Worm (Caenorhabditis elegans) whole organism, mixed stage, embryonic: ENCODE data around the gene ZC266.1.

Source experiments
- ceh-43 ChIP-seq: fragments of 200-800 bp; sonication (Bioruptor generic); optimal IDR thresholded peaks from 2 replicates; lab custom pipeline; 2018; ENCODE audit warnings: mild to moderate bottlenecking, missing genetic modification characterization, moderate library complexity, missing compliant biosample characterization
- drap-1 ChIP-seq: fragments of 200-800 bp; sonication (Bioruptor generic); optimal IDR thresholded peaks from 3 replicates; lab custom pipeline; 2018; ENCODE audit warnings: mild to moderate bottlenecking, missing genetic modification characterization, missing compliant biosample characterization
- hlh-1 ChIP-seq: fragments of 150-350 bp; optimal IDR thresholded peaks from 2 replicates; lab custom pipeline; 2014; ENCODE audit warnings: missing biosample characterization, missing genetic modification reagents, missing genetic modification characterization
- nhr-12 ChIP-seq: fragments of 150-350 bp; optimal IDR thresholded peaks from 2 replicates; lab custom pipeline; 2014; ENCODE audit warnings: missing biosample characterization, missing genetic modification characterization
- nhr-237 ChIP-seq: fragments of 150-350 bp; optimal IDR thresholded peaks from 2 replicates; lab custom pipeline; 2014; ENCODE audit warnings: missing biosample characterization, missing genetic modification characterization
- pha-4 ChIP-seq: fragments of 150-350 bp; optimal IDR thresholded peaks from 2 replicates; lab custom pipeline; 2018; ENCODE audit warnings: missing biosample characterization, missing genetic modification reagents, missing genetic modification characterization
- snpc-4 ChIP-seq: fragments of 150-350 bp; optimal IDR thresholded peaks from 2 replicates; lab custom pipeline; 2014; ENCODE audit warnings: missing biosample characterization, missing genetic modification characterization

- TF ChIP-seq pha-4 (tag; lab: Kevin White, UChicago): no peak
- TF ChIP-seq nhr-12 (tag; lab: Kevin White, UChicago): no peak
- no peak for TF ChIP-seq hlh-1 (tag; lab: Kevin White, UChicago)
- TF ChIP-seq drap-1 (GFP tag; lab: Kevin White, UChicago): no peak
- TF ChIP-seq nhr-237 (tag; lab: Kevin White, UChicago): no peak
- no peak for TF ChIP-seq snpc-4 (tag; lab: Kevin White, UChicago)
- TF ChIP-seq ceh-43 (GFP tag; lab: Kevin White, UChicago): no peak
These were observed 51.6 kb downstream of the ZC266.1 start, which contains the start of gene F41F3.8 for ce11 chrV:4648527-4648926.
